Worm (Caenorhabditis elegans) whole organism, mixed stage, embryonic: ENCODE data around the gene hum-10.
A peak's percentile ranks its signal among the peaks of the same experiment; 100 is the strongest.

Source experiments
- M03D4.4 ChIP-seq: sonication (generic microtip); optimal IDR thresholded peaks from 2 replicates; lab custom pipeline; 2017; ENCODE audit warnings: mild to moderate bottlenecking, missing genetic modification characterization, missing compliant biosample characterization
- bed-3 ChIP-seq: fragments of 200-800 bp; sonication (Bioruptor generic); optimal IDR thresholded peaks from 3 replicates; lab custom pipeline; 2018; ENCODE audit warnings: mild to moderate bottlenecking, missing genetic modification characterization, moderate library complexity, missing compliant biosample characterization
- blmp-1 ChIP-seq: fragments of 150-350 bp; optimal IDR thresholded peaks from 2 replicates; lab custom pipeline; 2014; ENCODE audit warnings: missing biosample characterization, missing genetic modification characterization
- ceh-43 ChIP-seq: fragments of 200-800 bp; sonication (Bioruptor generic); optimal IDR thresholded peaks from 2 replicates; lab custom pipeline; 2018; ENCODE audit warnings: mild to moderate bottlenecking, missing genetic modification characterization, moderate library complexity, missing compliant biosample characterization
- ceh-83 ChIP-seq: fragments of 200-800 bp; sonication (Bioruptor generic); optimal IDR thresholded peaks from 2 replicates; lab custom pipeline; 2018; ENCODE audit warnings: mild to moderate bottlenecking, missing genetic modification characterization, missing compliant biosample characterization
- ces-1 ChIP-seq: fragments of 150-350 bp; optimal IDR thresholded peaks from 2 replicates; lab custom pipeline; 2014; ENCODE audit warnings: missing biosample characterization, missing genetic modification reagents, missing genetic modification characterization
- cnd-1 ChIP-seq: fragments of 200-800 bp; sonication (Bioruptor generic); optimal IDR thresholded peaks from 2 replicates; lab custom pipeline; 2018; ENCODE audit warnings: mild to moderate bottlenecking, missing genetic modification characterization, missing compliant biosample characterization
- drap-1 ChIP-seq: fragments of 200-800 bp; sonication (Bioruptor generic); optimal IDR thresholded peaks from 3 replicates; lab custom pipeline; 2018; ENCODE audit warnings: mild to moderate bottlenecking, missing genetic modification characterization, missing compliant biosample characterization
- elt-3 ChIP-seq: fragments of 150-350 bp; optimal IDR thresholded peaks from 2 replicates; lab custom pipeline; 2014; ENCODE audit warnings: missing biosample characterization, missing genetic modification characterization
- flh-1 ChIP-seq: fragments of 200-800 bp; sonication (Bioruptor generic); optimal IDR thresholded peaks from 2 replicates; lab custom pipeline; 2018; ENCODE audit warnings: mild to moderate bottlenecking, missing genetic modification characterization, moderate library complexity, missing compliant biosample characterization
- ham-2 ChIP-seq: fragments of 200-800 bp; sonication (Bioruptor generic); optimal IDR thresholded peaks from 2 replicates; lab custom pipeline; 2018; ENCODE audit warnings: mild to moderate bottlenecking, missing genetic modification characterization, missing compliant biosample characterization
- hlh-1 ChIP-seq: fragments of 150-350 bp; optimal IDR thresholded peaks from 2 replicates; lab custom pipeline; 2014; ENCODE audit warnings: missing biosample characterization, missing genetic modification reagents, missing genetic modification characterization
- lsy-2 ChIP-seq: fragments of 150-350 bp; optimal IDR thresholded peaks from 2 replicates; lab custom pipeline; 2014; ENCODE audit warnings: missing biosample characterization, missing genetic modification characterization
- mab-5 ChIP-seq: fragments of 150-350 bp; optimal IDR thresholded peaks from 2 replicates; lab custom pipeline; 2014; ENCODE audit warnings: missing biosample characterization, missing genetic modification characterization
- mep-1 ChIP-seq: fragments of 150-350 bp; optimal IDR thresholded peaks from 2 replicates; lab custom pipeline; 2017; ENCODE audit warnings: missing biosample characterization, missing genetic modification reagents, missing genetic modification characterization, inconsistent platforms
- mls-2 ChIP-seq: sonication (generic microtip); optimal IDR thresholded peaks from 2 replicates; lab custom pipeline; 2016; ENCODE audit warnings: mild to moderate bottlenecking, missing genetic modification characterization, moderate library complexity, missing compliant biosample characterization
- nhr-12 ChIP-seq: fragments of 150-350 bp; optimal IDR thresholded peaks from 2 replicates; lab custom pipeline; 2014; ENCODE audit warnings: missing biosample characterization, missing genetic modification characterization
- nhr-2 ChIP-seq: fragments of 150-350 bp; optimal IDR thresholded peaks from 2 replicates; lab custom pipeline; 2014; ENCODE audit warnings: missing biosample characterization, missing genetic modification characterization
- nhr-237 ChIP-seq: fragments of 150-350 bp; optimal IDR thresholded peaks from 2 replicates; lab custom pipeline; 2014; ENCODE audit warnings: missing biosample characterization, missing genetic modification characterization
- nhr-28 ChIP-seq: fragments of 150-350 bp; optimal IDR thresholded peaks from 2 replicates; lab custom pipeline; 2014; ENCODE audit warnings: missing biosample characterization, missing genetic modification characterization
- nhr-76 ChIP-seq: sonication (generic microtip); optimal IDR thresholded peaks from 2 replicates; lab custom pipeline; 2017; ENCODE audit warnings: missing biosample characterization, missing genetic modification characterization
- sem-2 ChIP-seq: fragments of 200-800 bp; sonication (Bioruptor generic); optimal IDR thresholded peaks from 2 replicates; lab custom pipeline; 2018; ENCODE audit warnings: mild to moderate bottlenecking, missing genetic modification characterization, missing compliant biosample characterization
- sptf-1 ChIP-seq: sonication (generic microtip); optimal IDR thresholded peaks from 2 replicates; lab custom pipeline; 2017; ENCODE audit warnings: mild to moderate bottlenecking, missing genetic modification characterization, moderate library complexity, missing compliant biosample characterization
- unc-120 ChIP-seq: sonication (generic microtip); optimal IDR thresholded peaks from 2 replicates; lab custom pipeline; 2017; ENCODE audit warnings: missing genetic modification characterization, missing compliant biosample characterization; ENCODE audit not compliant: poor library complexity, severe bottlenecking
- unc-62 ChIP-seq: fragments of 150-350 bp; optimal IDR thresholded peaks from 2 replicates; lab custom pipeline; 2014; ENCODE audit warnings: missing biosample characterization, missing genetic modification reagents, missing genetic modification characterization
- ztf-11 ChIP-seq: fragments of 150-350 bp; optimal IDR thresholded peaks from 2 replicates; lab custom pipeline; 2014; ENCODE audit warnings: missing biosample characterization, missing genetic modification characterization

Gene hum-10

DNA sequence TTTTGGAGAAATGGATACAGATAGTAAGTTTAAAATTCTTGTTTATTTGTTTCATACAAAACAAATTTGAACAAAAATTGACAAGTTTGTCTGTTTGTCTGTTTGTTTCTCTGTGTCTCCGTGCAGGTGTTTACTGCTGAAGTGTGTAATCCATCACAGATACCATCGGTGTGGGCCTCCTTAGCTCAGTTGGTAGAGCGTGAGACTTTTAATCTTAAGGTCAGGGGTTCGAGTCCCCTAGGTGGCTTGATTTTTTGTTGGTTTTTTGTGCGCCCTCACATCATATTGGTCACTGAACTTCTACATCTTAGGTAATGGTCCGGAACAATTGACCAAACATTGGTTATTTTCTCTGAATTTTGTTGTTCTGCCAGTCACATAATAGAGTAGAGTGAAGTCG is 6.9 kb upstream of the hum-10 start (continued):
- no peak for TF ChIP-seq mab-5 (tag; lab: Kevin White, UChicago)
- TF ChIP-seq mls-2: peak; percentile 45

DNA sequence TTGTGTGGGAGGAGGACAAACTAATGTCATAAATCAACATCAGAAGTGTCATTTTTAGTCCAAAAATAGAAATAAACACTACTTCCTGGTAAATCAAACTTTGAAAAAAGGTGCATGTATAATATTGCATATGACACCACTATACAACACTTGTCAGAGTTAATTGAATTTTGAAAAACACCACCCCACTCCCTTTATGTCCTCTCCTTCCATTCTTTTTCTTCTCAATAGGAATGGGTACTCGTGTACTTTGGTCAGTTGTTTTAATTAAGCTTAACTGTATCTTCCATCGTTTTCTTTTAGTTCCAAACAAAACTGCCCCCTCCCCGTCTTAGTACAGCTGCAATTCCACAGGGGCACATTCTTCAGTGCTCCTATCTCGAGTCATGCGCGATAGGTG is 5.4 kb upstream of the hum-10 start:
- TF ChIP-seq mep-1 (tag; lab: Kevin White, UChicago): no peak
- TF ChIP-seq ces-1 (GFP tag; lab: Kevin White, UChicago): peak; percentile 53

DNA sequence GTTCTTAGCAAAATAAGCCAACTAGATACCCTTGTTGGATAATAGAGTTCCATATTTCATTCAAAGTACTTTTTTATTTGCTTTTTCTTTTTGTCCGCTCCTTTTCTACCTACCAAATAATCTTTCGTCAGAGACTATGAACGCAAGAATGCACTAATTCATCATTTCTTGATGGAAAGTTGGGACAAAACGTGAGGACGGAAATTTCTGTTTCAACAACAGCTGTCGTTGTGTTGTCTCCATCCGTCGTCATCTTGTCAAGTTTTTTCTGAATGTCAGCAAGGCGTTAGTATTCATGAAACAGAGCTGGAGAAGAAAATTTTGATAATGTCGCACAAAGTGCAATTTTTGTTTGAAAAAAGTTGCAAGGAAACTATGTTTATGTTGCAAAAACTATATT is 2.7 kb upstream of the hum-10 start:
- TF ChIP-seq unc-62 (GFP tag; lab: Kevin White, UChicago) (peak; percentile 70), hlh-1 (peak; percentile 90), nhr-12 (no peak)

DNA sequence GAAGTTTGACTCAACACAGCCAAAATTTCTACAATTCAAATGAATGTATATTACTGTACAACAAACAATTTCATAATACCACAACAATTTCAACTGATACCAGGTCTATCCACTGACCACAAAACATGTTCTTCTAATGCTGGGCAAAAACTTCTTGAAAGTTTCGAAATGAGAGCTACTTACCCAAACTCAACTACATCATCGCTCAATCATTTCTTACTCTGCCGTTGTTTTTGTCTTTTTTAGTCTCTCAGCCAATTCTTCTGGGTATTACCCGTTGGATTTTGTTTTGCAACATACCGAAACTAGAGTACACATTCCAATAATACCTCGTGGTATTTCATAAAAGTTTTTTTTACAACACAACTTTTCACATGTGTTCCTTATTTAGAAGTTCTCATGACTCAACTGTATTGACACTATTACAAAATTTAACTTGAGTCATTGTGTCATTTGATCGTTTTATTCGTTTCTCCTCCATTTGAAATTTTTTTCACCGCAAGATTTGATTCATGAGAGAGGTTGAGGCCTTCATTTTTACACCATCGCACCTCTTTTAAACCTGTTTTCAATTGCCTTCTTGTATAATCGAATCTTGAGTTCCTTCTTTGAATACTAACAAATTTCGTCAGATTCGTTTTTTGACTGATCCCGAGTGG is 1.1 kb upstream of the hum-10 start, which contains the start of gene F43C9.2:
Gene F43C9.2 (plus strand): TSS at position 497 of the 659 bp plus-strand sequence.
- TF ChIP-seq drap-1 (GFP tag; lab: Kevin White, UChicago) (no peak), nhr-237 (tag; lab: Kevin White, UChicago) (no peak), flh-1 (GFP tag; lab: Kevin White, UChicago) (no peak), mls-2 (no peak), elt-3 (tag; lab: Kevin White, UChicago) (no peak), ces-1 (GFP tag; lab: Kevin White, UChicago) (no peak), sem-2 (GFP tag; lab: Kevin White, UChicago) (no peak), M03D4.4 (tag; lab: Kevin White, UChicago) (no peak), ceh-43 (GFP tag; lab: Kevin White, UChicago) (no peak), hlh-1 (no peak), mab-5 (tag; lab: Kevin White, UChicago) (no peak), bed-3 (GFP tag; lab: Kevin White, UChicago) (no peak), nhr-76 (tag; lab: Kevin White, UChicago) (no peak), nhr-28 (tag; lab: Kevin White, UChicago) (no peak), blmp-1 (tag; lab: Kevin White, UChicago) (no peak), ceh-83 (GFP tag; lab: Kevin White, UChicago) (no peak), ham-2 (GFP tag; lab: Kevin White, UChicago) (no peak), unc-62 (GFP tag; lab: Kevin White, UChicago) (no peak), ztf-11 (tag; lab: Kevin White, UChicago) (no peak)

DNA sequence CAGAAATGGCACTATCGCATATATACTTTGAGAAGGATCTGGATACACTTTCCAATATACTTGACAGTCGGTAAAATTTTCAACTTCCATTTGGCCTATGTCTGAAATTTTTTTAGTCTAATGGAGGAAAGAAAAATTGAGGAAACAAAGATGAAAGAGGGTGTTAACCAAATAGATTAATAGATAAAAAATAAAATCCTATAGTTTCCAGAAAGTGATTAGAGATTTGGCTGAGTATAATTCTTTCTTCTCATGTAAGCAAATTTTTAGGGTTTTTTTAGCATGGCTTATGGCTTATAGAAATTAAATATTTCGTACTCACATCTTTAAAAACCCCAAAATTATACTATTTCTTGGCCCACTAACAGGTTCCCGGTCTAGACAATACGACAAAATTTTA is 12.2 kb downstream of the hum-10 start, which contains the start of gene npr-1:
Gene npr-1 (minus strand): TSS at position 101 of the 400 bp plus-strand sequence.
- TF ChIP-seq mls-2 (no peak), nhr-12 (no peak), cnd-1 (no peak), flh-1 (GFP tag; lab: Kevin White, UChicago) (no peak), hlh-1 (no peak), drap-1 (GFP tag; lab: Kevin White, UChicago) (no peak), unc-62 (GFP tag; lab: Kevin White, UChicago) (no peak), sptf-1 (tag; lab: Kevin White, UChicago) (no peak), ceh-43 (GFP tag; lab: Kevin White, UChicago) (no peak), lsy-2 (tag; lab: Kevin White, UChicago) (no peak), nhr-76 (tag; lab: Kevin White, UChicago) (no peak), sem-2 (GFP tag; lab: Kevin White, UChicago) (no peak)

DNA sequence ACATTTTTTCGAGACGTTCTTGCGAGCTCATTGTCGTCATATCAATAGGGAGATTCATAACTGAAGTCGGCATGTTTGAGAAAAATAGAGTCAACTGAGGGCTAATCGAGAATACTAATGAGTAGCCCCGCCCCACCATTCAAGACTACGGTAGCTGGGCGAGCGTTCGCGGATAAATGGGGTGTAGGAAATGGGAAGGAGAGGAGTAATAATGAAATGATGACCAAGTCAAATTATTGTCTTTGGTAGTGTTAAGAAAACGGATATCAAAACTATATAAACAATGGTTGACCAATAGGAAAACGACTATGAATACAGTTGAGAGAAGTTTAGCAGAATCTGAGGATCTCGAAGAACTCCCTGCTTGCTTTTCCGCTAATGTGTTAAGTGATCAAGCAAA is 20.6 kb downstream of the hum-10 start, which contains the start of gene mls-2:
Gene mls-2 (minus strand): TSS at position 101 of the 400 bp plus-strand sequence.
- TF ChIP-seq unc-120 (tag; lab: Kevin White, UChicago) (no peak), mls-2 (peak; percentile 66)

DNA sequence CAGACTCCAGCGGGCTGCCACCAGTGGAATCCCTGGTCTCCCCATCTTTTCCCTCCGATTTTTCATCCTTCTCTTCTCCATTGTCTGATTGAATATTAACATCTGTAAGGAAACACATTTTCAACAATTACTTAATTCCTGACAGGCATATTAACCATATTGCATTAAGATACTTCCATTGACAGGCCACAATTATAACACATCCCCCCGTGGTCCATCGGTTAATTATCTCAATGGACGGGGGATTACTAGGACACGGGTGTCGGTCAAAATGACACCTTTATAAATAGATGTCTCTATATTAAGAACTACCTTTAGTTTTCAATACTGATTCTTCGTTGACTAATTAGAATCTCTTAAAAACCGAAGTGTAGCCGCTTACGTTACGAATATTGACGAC is 22.4 kb downstream of the hum-10 start:
- TF ChIP-seq nhr-2 (tag; lab: Kevin White, UChicago): peak; percentile 91
- TF ChIP-seq mab-5 (tag; lab: Kevin White, UChicago): no peak
- TF ChIP-seq ceh-43 (GFP tag; lab: Kevin White, UChicago): peak; percentile 52
- peak; percentile 54 for TF ChIP-seq ces-1 (GFP tag; lab: Kevin White, UChicago)
- TF ChIP-seq nhr-28 (tag; lab: Kevin White, UChicago): no peak
- no peak for TF ChIP-seq sem-2 (GFP tag; lab: Kevin White, UChicago)
- TF ChIP-seq nhr-237 (tag; lab: Kevin White, UChicago): no peak
- TF ChIP-seq mls-2: peak; percentile 98
- TF ChIP-seq, all 35 proteins: peak for 4
